Fruit fly (Drosophila melanogaster) Kc167 (cell line): Measurements from ENCODE around the gene CG43373.

Source experiments
- Myc ChIP-seq: fragments of >200 bp; optimal IDR thresholded peaks from 2 replicates; lab custom pipeline; 2017; ENCODE audit warnings: missing external identifiers
- Sin3A ChIP-seq: fragments of >200 bp; optimal IDR thresholded peaks from 2 replicates; lab custom pipeline; 2018; ENCODE audit warnings: missing external identifiers
- h ChIP-seq: fragments of >200 bp; optimal IDR thresholded peaks from 3 replicates; lab custom pipeline; 2018; ENCODE audit warnings: missing external identifiers
- insv ChIP-seq: fragments of >200 bp; optimal IDR thresholded peaks from 3 replicates; lab custom pipeline; 2018; ENCODE audit warnings: missing external identifiers
- psq ChIP-seq: fragments of >200 bp; optimal IDR thresholded peaks from 2 replicates; lab custom pipeline; 2017; ENCODE audit warnings: missing external identifiers
- ttk ChIP-seq: sonication (Bioruptor generic); optimal IDR thresholded peaks from 2 replicates; lab custom pipeline; 2017; ENCODE audit warnings: missing external identifiers

CG43373 gene

DNA sequence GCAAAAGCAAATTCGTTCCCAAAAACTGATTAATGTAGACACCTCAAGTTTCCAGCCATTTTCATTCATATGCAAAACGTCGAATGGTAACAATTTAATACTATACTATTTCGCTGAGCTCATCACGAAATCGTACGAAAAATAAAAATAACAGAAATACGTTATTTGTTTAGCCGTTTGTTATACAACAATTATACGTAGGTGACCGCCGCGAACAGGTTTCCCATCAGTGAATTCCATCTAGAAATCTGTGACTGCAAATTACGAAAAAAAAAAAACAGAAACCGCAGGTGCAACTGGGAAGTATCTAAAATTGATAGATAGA lies 28.5 kb upstream of the CG43373 start:
- TF ChIP-seq Sin3A (lab: Kevin White, UChicago) (no peak), h (lab: Kevin White, UChicago) (no peak), insv (no peak), Myc (no peak), psq (lab: Kevin White, UChicago) (no peak), ttk (no peak)

DNA sequence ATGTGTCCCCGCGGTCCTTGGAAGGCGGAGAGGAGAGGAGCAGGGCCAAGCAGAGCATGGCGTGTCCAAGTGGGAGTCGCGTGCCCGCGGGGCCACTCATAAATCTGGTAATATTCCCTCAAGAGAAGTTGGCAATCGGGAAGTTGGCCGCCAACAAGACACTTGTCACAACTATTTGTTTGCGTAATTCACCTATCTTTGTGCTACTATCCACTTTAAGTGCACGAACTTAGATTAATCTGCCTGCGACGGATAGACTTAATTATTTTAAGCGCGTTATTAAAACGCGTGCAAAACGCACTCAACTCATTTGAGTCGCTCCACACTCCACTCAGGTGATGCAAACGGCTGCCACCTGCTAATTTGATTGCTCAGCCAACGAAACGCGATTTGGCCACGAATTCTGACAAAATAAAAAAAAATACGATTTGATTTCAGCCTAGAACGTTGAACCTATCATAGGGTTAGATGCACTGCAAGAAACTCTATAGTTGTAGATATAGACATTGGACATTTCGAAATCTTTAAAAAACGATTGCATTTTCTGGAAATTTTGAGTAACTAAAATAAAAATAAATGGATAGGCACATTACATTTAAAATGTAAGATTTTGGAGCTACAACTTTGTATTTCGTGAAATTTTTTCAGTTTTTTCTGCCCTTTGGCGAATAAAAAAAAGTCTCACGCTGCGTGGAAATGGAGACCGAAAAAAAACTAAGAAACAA lies 28.0 kb upstream of the CG43373 start:
- TF ChIP-seq Myc (no peak), psq (lab: Kevin White, UChicago) (no peak), insv (no peak), ttk (no peak), Sin3A (lab: Kevin White, UChicago) (no peak), h (lab: Kevin White, UChicago) (no peak)

DNA sequence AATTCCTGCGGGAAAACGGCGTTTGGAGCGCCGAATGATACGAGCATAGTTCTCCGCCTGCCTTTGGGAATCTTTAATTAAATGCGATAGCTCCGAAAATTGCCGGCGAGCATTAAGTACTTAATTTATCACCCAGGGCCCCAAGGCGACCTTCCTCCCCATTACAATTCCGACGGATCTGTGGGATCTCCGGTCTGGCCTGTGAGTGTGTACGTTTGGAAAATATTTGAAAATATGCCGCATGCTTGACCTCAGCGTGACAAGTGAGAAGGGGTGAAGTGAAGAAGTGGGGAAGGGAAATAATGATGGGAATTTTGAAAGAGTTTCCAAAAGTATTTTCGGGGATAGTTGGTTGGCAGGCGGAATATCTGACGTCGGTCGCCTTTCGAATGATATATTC lies 26.3 kb upstream of the CG43373 start:
- no peak for TF ChIP-seq psq (lab: Kevin White, UChicago)
- TF ChIP-seq Sin3A (lab: Kevin White, UChicago) = no peak
- no peak for TF ChIP-seq Myc
- TF ChIP-seq insv = no peak
- TF ChIP-seq ttk = no peak
- TF ChIP-seq h (lab: Kevin White, UChicago) = no peak

DNA sequence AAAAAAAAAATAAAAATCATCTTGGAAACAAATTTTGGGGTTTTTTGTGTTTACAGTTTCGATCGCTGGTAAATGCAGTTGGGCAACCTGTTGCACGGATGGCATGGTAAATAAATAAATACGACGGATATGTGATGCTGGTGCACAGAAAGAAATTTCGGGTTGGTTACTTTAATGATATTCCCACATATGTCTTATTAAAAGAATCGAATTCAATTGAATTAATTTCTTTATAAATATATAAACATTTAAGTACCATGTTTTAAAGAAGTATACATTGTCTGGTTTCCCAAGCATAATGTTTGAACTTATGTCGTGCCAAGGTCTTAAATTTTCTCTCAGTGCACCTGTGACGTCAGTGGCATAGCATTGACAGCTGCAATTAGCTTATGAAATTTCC lies 24.3 kb upstream of the CG43373 start:
- no peak for TF ChIP-seq h (lab: Kevin White, UChicago)
- no peak for TF ChIP-seq insv
- no peak for TF ChIP-seq Sin3A (lab: Kevin White, UChicago)
- TF ChIP-seq Myc = no peak
- no peak for TF ChIP-seq psq (lab: Kevin White, UChicago)
- TF ChIP-seq ttk = no peak

DNA sequence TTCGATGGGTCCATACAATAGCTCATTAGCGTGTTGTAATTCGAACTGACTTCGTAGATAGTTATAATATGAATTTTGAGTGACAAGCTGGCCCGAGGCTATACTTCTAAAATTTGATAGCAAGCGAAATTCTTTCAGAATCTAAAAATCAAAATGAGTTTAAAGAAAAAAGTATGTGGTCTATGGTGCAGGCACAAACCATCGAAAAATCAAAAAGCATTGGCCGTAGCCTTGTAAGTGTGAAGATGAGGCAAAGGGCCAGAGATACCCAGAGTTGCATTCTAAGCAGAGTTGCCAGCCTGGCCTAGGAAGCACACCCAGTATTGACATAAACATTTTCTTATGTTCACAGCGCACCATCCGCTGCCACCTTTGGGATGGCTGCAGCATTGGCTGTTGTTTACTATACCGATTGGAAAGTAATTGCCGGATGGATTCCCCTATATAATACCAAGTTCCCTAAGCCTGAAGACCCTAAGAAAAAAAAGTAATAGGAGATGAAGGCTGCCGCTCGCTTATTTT lies 23.6 kb upstream of the CG43373 start, which contains the start of gene UQCR-6.4L:
UQCR-6.4L (plus strand) TSS at position 51 of the 522 bp plus-strand sequence.
- TF ChIP-seq h (lab: Kevin White, UChicago) = no peak
- no peak for TF ChIP-seq Sin3A (lab: Kevin White, UChicago)
- no peak for TF ChIP-seq psq (lab: Kevin White, UChicago)
- TF ChIP-seq ttk = no peak
- no peak for TF ChIP-seq insv
- no peak for TF ChIP-seq Myc

DNA sequence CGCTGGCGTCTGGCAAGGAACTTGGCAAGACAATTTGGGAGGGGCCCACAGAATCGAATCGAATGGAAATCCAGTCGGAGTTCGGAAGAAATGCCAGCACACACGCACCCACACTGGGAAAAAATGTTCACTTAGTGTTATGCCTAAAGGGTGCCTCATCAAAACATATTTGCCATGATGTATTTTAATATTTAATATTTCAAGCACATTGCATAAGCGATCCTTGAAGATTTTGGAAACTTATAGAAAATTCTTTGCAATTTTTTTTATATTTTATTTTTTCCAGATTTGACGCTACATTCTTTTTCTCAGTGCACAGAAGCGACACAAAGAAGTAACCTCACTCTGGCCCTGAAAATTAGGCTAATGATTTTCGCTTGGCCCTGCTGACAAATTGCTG lies 22.9 kb upstream of the CG43373 start:
- TF ChIP-seq Sin3A (lab: Kevin White, UChicago) (no peak), h (lab: Kevin White, UChicago) (no peak), Myc (no peak), ttk (no peak), psq (lab: Kevin White, UChicago) (no peak), insv (no peak)

DNA sequence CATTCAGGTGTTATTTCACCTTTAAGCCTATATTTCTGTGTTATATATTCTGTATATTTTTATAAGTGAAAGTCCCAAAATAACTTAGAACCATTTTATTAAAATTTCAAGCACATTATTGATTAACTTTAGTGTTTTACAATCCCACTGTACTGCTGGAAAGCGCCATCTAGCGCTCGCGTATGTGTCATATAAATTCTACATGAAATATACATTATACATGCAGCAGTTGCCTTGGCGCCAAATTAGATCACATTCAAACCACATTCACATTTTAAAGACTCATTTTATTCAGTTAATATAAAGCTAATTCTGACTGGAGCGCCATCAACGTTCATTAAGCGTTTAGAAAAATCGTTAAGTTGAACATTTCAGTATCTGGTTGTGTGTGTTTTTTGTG lies 20.2 kb upstream of the CG43373 start:
- TF ChIP-seq Sin3A (lab: Kevin White, UChicago) = no peak
- TF ChIP-seq h (lab: Kevin White, UChicago) = no peak
- TF ChIP-seq ttk = no peak
- TF ChIP-seq psq (lab: Kevin White, UChicago) = no peak
- no peak for TF ChIP-seq insv
- TF ChIP-seq Myc = no peak

DNA sequence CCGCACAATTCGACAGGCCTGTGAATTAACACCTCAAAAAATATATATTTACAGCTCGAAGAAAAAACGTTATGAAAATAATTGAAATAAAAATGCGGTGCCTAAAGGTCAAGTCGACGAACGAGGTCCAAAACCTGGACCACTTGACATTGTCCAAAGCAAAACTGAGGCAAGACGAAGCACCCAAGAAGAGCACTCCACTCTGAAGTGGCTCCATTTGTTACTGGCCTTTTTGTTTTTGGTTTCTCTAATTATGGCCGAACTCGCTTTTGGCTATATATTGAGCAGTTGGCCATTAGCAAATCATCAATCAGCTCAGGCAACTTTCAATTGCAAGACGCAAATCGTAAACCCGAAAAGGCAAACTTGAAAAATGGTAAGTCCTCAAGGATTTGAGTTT lies 13.4 kb upstream of the CG43373 start, which contains the start of gene CG4229:
CG4229 (plus strand) TSS at position 301 of the 400 bp plus-strand sequence.
- TF ChIP-seq Sin3A (lab: Kevin White, UChicago) (no peak), insv (no peak), h (lab: Kevin White, UChicago) (no peak), psq (lab: Kevin White, UChicago) (no peak), Myc (no peak), ttk (no peak)

DNA sequence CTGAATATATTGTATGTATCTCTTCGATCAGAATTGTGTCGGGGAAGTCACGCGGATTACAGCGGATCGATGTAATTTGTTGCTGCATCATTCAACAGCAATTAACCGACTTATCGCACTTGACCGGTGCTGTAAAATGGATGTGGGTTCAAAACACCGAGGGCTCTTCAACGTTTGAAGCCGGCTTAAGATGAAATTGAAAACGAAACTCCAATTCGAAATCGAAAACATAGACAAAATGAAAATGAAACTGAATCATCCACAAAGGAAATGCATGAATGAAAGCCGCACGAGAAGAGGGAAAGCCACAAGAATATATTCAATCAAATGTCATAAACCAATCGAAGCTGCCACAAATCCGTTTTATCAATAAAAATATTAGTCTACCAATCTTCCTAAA lies 3.0 kb upstream of the CG43373 start:
- TF ChIP-seq h (lab: Kevin White, UChicago) (no peak), psq (lab: Kevin White, UChicago) (no peak), insv (no peak), Myc (no peak), ttk (no peak), Sin3A (lab: Kevin White, UChicago) (no peak)

DNA sequence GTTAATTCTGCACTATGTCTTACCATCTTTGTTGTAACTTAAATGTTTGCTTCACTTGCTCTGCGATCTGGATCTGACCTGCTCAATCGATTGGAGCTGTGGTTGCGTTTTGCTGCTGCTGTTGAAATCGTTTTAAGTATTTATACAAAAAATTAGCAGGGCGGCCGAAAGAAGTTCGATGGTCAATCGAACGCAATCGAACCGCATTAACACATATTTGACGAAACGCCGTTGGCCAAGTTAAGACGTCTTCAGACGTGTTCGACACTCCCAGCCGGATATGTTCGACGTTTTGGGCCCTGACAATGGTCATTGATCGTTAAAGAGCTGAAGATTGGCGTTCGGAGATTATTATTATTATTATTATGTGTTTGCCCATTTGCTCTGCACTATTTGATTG lies 2.3 kb upstream of the CG43373 start, which contains the start of gene CG13033:
CG13033 (minus strand) TSS at position 118 of the 400 bp plus-strand sequence.
- no peak for TF ChIP-seq h (lab: Kevin White, UChicago)
- no peak for TF ChIP-seq Myc
- TF ChIP-seq ttk = no peak

DNA sequence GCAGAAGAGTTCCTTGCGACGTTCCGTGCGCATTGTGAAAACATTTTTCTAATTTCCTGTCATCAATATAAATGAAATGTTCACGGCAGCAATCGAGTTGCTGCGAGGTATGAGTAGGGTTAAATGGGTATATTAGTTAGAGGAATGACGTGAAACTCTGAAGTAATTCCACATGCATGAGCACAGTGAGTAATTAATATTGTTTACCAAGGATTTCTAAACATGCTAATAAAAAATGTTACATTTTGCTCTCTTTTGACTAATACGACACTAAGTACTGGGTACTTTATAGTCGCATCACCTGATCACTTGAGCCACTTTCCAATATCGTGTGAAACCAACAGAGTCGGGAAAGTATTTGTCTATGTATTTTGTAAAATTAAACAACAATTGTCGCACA lies 1.1 kb upstream of the CG43373 start:
- TF ChIP-seq Myc (no peak), insv (no peak), psq (lab: Kevin White, UChicago) (no peak), ttk (no peak), Sin3A (lab: Kevin White, UChicago) (no peak), h (lab: Kevin White, UChicago) (no peak)

DNA sequence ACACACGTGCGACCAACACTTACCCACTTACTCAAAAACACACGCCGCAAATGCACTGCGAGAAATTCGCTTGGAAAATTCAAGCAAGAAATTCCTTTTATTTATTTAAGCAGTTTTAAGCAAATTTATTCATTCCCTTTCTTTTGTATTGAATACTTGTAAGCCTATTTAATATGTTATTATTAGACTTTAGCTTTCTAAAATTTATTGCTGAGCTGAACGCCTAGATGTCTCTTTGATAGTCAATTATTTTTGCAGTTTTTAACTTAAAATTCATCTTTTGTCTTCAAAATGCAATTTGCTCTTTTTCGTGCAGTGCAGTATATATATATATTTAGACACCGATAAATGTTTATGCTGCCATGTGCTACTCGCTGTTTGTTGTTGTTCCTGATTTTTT lies 9.2 kb downstream of the CG43373 start:
- TF ChIP-seq Myc (no peak), ttk (no peak), Sin3A (lab: Kevin White, UChicago) (no peak), psq (lab: Kevin White, UChicago) (no peak), h (lab: Kevin White, UChicago) (no peak), insv (no peak)

DNA sequence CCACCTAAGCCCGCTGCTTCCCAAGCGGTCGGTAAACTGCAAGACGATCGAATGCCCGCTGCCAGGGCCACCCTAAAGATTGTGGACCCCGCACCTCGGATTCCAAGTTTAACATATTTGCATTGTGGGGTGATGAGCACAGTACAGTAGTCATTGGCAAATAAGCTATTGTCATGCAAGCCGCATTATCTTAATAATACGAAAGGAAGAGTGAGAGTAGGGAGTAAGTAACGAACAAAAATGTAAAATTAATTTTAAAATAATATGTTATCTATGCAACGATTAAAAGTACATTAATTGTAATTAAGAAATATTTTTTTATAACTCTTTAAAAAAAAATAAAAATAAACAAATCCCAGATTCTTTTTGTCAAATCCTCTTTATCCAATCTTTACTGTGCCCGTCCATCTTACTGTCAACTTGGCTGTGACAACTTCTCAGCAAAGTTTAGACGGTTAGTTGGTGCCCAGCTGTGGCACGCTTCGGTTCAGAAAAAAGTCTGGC lies 45.9 kb downstream of the CG43373 start, which contains the start of gene st:
st (plus strand) TSS at position 454 of the 504 bp plus-strand sequence.
- no peak for TF ChIP-seq ttk
- no peak for TF ChIP-seq Sin3A (lab: Kevin White, UChicago)
- TF ChIP-seq psq (lab: Kevin White, UChicago) = no peak
- no peak for TF ChIP-seq insv
- TF ChIP-seq Myc = no peak
- TF ChIP-seq h (lab: Kevin White, UChicago) = no peak
